Fruit fly (Drosophila melanogaster) whole organism, embryonic: Measurements from ENCODE around the gene Nup160.
A peak's percentile ranks its signal among the peaks of the same experiment; 100 is the strongest.

ENCODE experiments used
- Adf1 ChIP-seq: fragments of 200-800 bp; sonication (Bioruptor generic); IDR thresholded peaks from 2 replicates; pipeline ENCODE4 v1.3.6; 2022; ENCODE audit warnings: missing biosample characterization, missing genetic modification characterization
- CG10267 ChIP-seq: fragments of 200-800 bp; sonication (Bioruptor generic); optimal IDR thresholded peaks from 2 replicates; lab custom pipeline; 2018; ENCODE audit warnings: missing biosample characterization, mild to moderate bottlenecking, missing genetic modification characterization, moderate library complexity
- CG12219 ChIP-seq: fragments of 200-800 bp; sonication (Bioruptor generic); optimal IDR thresholded peaks from 3 replicates; lab custom pipeline; 2018; ENCODE audit warnings: missing biosample characterization, mild to moderate bottlenecking, missing genetic modification characterization
- CG13287 ChIP-seq: fragments of 200-800 bp; sonication (Bioruptor generic); IDR thresholded peaks from 2 replicates; pipeline ENCODE4 v1.3.6; 2022; ENCODE audit warnings: missing biosample characterization, missing genetic modification characterization; ENCODE audit not compliant: partially characterized antibody
- CG14014 ChIP-seq: fragments of 200-800 bp; sonication (Bioruptor generic); IDR thresholded peaks from 2 replicates; pipeline ENCODE4 v1.3.6; 2022; ENCODE audit warnings: missing biosample characterization, missing genetic modification characterization
- CG14710 ChIP-seq: fragments of 200-800 bp; sonication (Bioruptor generic); optimal IDR thresholded peaks from 3 replicates; lab custom pipeline; 2019; ENCODE audit warnings: missing biosample characterization, mild to moderate bottlenecking, missing genetic modification characterization, moderate library complexity
- CG15073 ChIP-seq: fragments of 200-800 bp; sonication (Bioruptor generic); optimal IDR thresholded peaks from 2 replicates; lab custom pipeline; 2016; ENCODE audit warnings: missing biosample characterization, missing genetic modification characterization
- CG15601 ChIP-seq: fragments of 200-800 bp; sonication (Bioruptor generic); optimal IDR thresholded peaks from 3 replicates; lab custom pipeline; 2019; ENCODE audit warnings: missing biosample characterization, mild to moderate bottlenecking, missing genetic modification characterization, moderate library complexity
- CG16813 ChIP-seq: fragments of 200-800 bp; sonication (Bioruptor generic); IDR thresholded peaks from 3 replicates; pipeline ENCODE4 v1.3.6; 2022; ENCODE audit warnings: missing biosample characterization, missing genetic modification characterization; ENCODE audit not compliant: partially characterized antibody
- CG17802 ChIP-seq: fragments of 200-800 bp; sonication (Bioruptor generic); optimal IDR thresholded peaks from 2 replicates; lab custom pipeline; 2018; ENCODE audit warnings: missing biosample characterization, mild to moderate bottlenecking, missing genetic modification characterization, moderate library complexity
- CG2120 ChIP-seq: fragments of 200-800 bp; sonication (Bioruptor generic); optimal IDR thresholded peaks from 3 replicates; lab custom pipeline; 2016; ENCODE audit warnings: missing biosample characterization, missing genetic modification characterization
- CG30020 ChIP-seq: fragments of 200-800 bp; optimal IDR thresholded peaks from 2 replicates; lab custom pipeline; 2019; ENCODE audit warnings: missing biosample characterization, mild to moderate bottlenecking, missing genetic modification characterization, moderate library complexity
- CG34224 ChIP-seq: fragments of 200-800 bp; sonication (Bioruptor generic); IDR thresholded peaks from 3 replicates; pipeline ENCODE4 v1.3.6; 2022; ENCODE audit warnings: missing biosample characterization, missing genetic modification characterization; ENCODE audit not compliant: partially characterized antibody
- CG7271 ChIP-seq: fragments of 200-800 bp; sonication (Bioruptor generic); optimal IDR thresholded peaks from 2 replicates; lab custom pipeline; 2018; ENCODE audit warnings: missing biosample characterization, mild to moderate bottlenecking, missing genetic modification characterization, moderate library complexity
- CG7786 ChIP-seq: fragments of 200-800 bp; sonication (Bioruptor generic); optimal IDR thresholded peaks from 2 replicates; lab custom pipeline; 2016; ENCODE audit warnings: missing biosample characterization, missing genetic modification characterization
- CG7928 ChIP-seq: fragments of 200-800 bp; sonication (Bioruptor generic); optimal IDR thresholded peaks from 2 replicates; lab custom pipeline; 2017; ENCODE audit warnings: missing biosample characterization, mild to moderate bottlenecking, missing genetic modification characterization
- CHES-1-like ChIP-seq: fragments of 200-800 bp; sonication (Bioruptor generic); optimal IDR thresholded peaks from 2 replicates; lab custom pipeline; 2016; ENCODE audit warnings: missing biosample characterization, missing genetic modification characterization
- CkIIα-i1 ChIP-seq: fragments of 200-800 bp; sonication (Bioruptor generic); IDR thresholded peaks from 2 replicates; pipeline ENCODE4 v1.3.6; 2022; ENCODE audit warnings: missing biosample characterization, missing genetic modification characterization
- CoRest ChIP-seq: fragments of 200-800 bp; sonication (Bioruptor generic); optimal IDR thresholded peaks from 3 replicates; lab custom pipeline; 2018; ENCODE audit warnings: missing biosample characterization, mild to moderate bottlenecking, missing genetic modification characterization, moderate library complexity
- Dp ChIP-seq: fragments of 200-800 bp; sonication (Bioruptor generic); optimal IDR thresholded peaks from 2 replicates; lab custom pipeline; 2018; ENCODE audit warnings: missing biosample characterization, mild to moderate bottlenecking, missing genetic modification characterization, moderate library complexity
- Dref ChIP-seq: fragments of 200-800 bp; sonication (Bioruptor generic); IDR thresholded peaks from 2 replicates; pipeline ENCODE4 v1.3.6; 2022; ENCODE audit warnings: missing biosample characterization, missing genetic modification characterization
- ERR ChIP-seq: fragments of 200-800 bp; sonication (Bioruptor generic); optimal IDR thresholded peaks from 2 replicates; lab custom pipeline; 2016; ENCODE audit warnings: missing biosample characterization, missing genetic modification characterization
- Ets97D ChIP-seq: fragments of 200-800 bp; sonication (Bioruptor generic); optimal IDR thresholded peaks from 3 replicates; lab custom pipeline; 2016; ENCODE audit warnings: missing biosample characterization, missing genetic modification characterization
- HLH4C ChIP-seq: fragments of 200-800 bp; sonication (Bioruptor generic); IDR thresholded peaks from 3 replicates; pipeline ENCODE4 v1.3.6; 2022; ENCODE audit warnings: missing biosample characterization, missing genetic modification characterization; ENCODE audit not compliant: partially characterized antibody
- Hmr ChIP-seq: fragments of 200-800 bp; sonication (Bioruptor generic); optimal IDR thresholded peaks from 3 replicates; lab custom pipeline; 2017; ENCODE audit warnings: mild to moderate bottlenecking, missing biosample characterization, missing genetic modification reagents, missing genetic modification characterization
- Poxn ChIP-seq: fragments of 200-800 bp; sonication (Bioruptor generic); IDR thresholded peaks from 2 replicates; pipeline ENCODE4 v1.3.6; 2022; ENCODE audit warnings: missing biosample characterization, missing genetic modification characterization
- Ptx1 ChIP-seq: fragments of 200-800 bp; sonication (Bioruptor generic); IDR thresholded peaks from 2 replicates; pipeline ENCODE4 v1.3.6; 2022; ENCODE audit warnings: missing biosample characterization, missing genetic modification characterization
- Scr ChIP-seq: fragments of 200-800 bp; sonication (Bioruptor generic); IDR thresholded peaks from 2 replicates; pipeline ENCODE4 v1.3.6; 2022; ENCODE audit warnings: missing biosample characterization, missing genetic modification characterization; ENCODE audit not compliant: partially characterized antibody
- Sin3A ChIP-seq: fragments of >200 bp; optimal IDR thresholded peaks from 2 replicates; lab custom pipeline; 2018
- Stat92E ChIP-seq, 3 experiments: fragments of >200 bp in 2 of 3; fragments of 200-800 bp in 1 of 3; sonication (Bioruptor generic) in 1 of 3; optimal IDR thresholded peaks; 2 replicates each; lab custom pipeline; 2017 to 2019; ENCODE audit warnings: missing biosample characterization in 3 of 3, missing genetic modification characterization in 3 of 3, mild to moderate bottlenecking in 1 of 3, moderate library complexity in 1 of 3
- Xrp1 ChIP-seq: fragments of 200-800 bp; sonication (Bioruptor generic); IDR thresholded peaks from 2 replicates; pipeline ENCODE4 v1.3.6; 2022; ENCODE audit warnings: missing biosample characterization, missing genetic modification characterization
- ap ChIP-seq: fragments of 200-800 bp; sonication (Bioruptor generic); IDR thresholded peaks from 2 replicates; pipeline ENCODE4 v1.3.6; 2022; ENCODE audit warnings: missing biosample characterization, missing genetic modification characterization
- ato ChIP-seq: fragments of 200-800 bp; sonication (Bioruptor generic); IDR thresholded peaks from 2 replicates; pipeline ENCODE4 v1.3.6; 2022; ENCODE audit warnings: missing biosample characterization, missing genetic modification characterization; ENCODE audit not compliant: partially characterized antibody
- chif ChIP-seq, 2 experiments: fragments of 200-800 bp; sonication (Bioruptor generic); optimal IDR thresholded peaks; 3 replicates each; lab custom pipeline; 2016; ENCODE audit warnings: missing biosample characterization in 2 of 2, missing genetic modification characterization in 2 of 2
- dmrt11E ChIP-seq: fragments of 200-800 bp; sonication (Bioruptor generic); optimal IDR thresholded peaks from 3 replicates; lab custom pipeline; 2018; ENCODE audit warnings: missing biosample characterization, mild to moderate bottlenecking, missing genetic modification characterization, moderate library complexity
- ftz-f1 ChIP-seq: fragments of 200-800 bp; sonication (Bioruptor generic); optimal IDR thresholded peaks from 2 replicates; lab custom pipeline; 2016; ENCODE audit warnings: missing biosample characterization, missing genetic modification characterization
- gcm ChIP-seq: fragments of 200-800 bp; sonication (Bioruptor generic); optimal IDR thresholded peaks from 2 replicates; lab custom pipeline; 2019; ENCODE audit warnings: missing biosample characterization, mild to moderate bottlenecking, missing genetic modification characterization, moderate library complexity
- kay ChIP-seq: fragments of 200-800 bp; sonication (Bioruptor generic); optimal IDR thresholded peaks from 2 replicates; lab custom pipeline; 2016; ENCODE audit warnings: missing biosample characterization, missing genetic modification characterization
- nerfin-1 ChIP-seq: fragments of 200-800 bp; sonication (Bioruptor generic); optimal IDR thresholded peaks from 3 replicates; lab custom pipeline; 2019; ENCODE audit warnings: missing biosample characterization, mild to moderate bottlenecking, missing genetic modification characterization, moderate library complexity
- nerfin-2 ChIP-seq: fragments of 200-800 bp; sonication (Bioruptor generic); IDR thresholded peaks from 2 replicates; pipeline ENCODE4 v1.3.6; 2022; ENCODE audit warnings: missing biosample characterization, missing genetic modification characterization; ENCODE audit not compliant: partially characterized antibody
- odd ChIP-seq: fragments of 200-800 bp; sonication (Bioruptor generic); optimal IDR thresholded peaks from 2 replicates; lab custom pipeline; 2017; ENCODE audit warnings: missing biosample characterization, mild to moderate bottlenecking, missing genetic modification characterization
- onecut ChIP-seq: fragments of 200-800 bp; sonication (Bioruptor generic); IDR thresholded peaks from 2 replicates; pipeline ENCODE4 v1.3.6; 2022; ENCODE audit warnings: missing biosample characterization, missing genetic modification characterization
- phol ChIP-seq: fragments of 200-800 bp; sonication (Bioruptor generic); optimal IDR thresholded peaks from 3 replicates; lab custom pipeline; 2018; ENCODE audit warnings: missing biosample characterization, mild to moderate bottlenecking, missing genetic modification characterization, moderate library complexity
- prd ChIP-seq, 3 experiments: fragments of >200 bp in 2 of 3; fragments of 200-800 bp in 1 of 3; sonication (Bioruptor generic) in 1 of 3; optimal IDR thresholded peaks in 2 of 3; IDR thresholded peaks in 1 of 3; 2 replicates in 2 of 3; 3 replicates in 1 of 3; pipeline versions ENCODE4 v1.3.6 to Lab custom; 2017 to 2022; ENCODE audit warnings: missing biosample characterization in 1 of 3, missing genetic modification characterization in 1 of 3
- repo ChIP-seq: fragments of 200-800 bp; sonication (Bioruptor generic); optimal IDR thresholded peaks from 2 replicates; lab custom pipeline; 2016; ENCODE audit warnings: missing biosample characterization, missing genetic modification characterization
- rib ChIP-seq: fragments of 200-800 bp; sonication (Bioruptor generic); IDR thresholded peaks from 2 replicates; pipeline ENCODE4 v1.3.6; 2022; ENCODE audit warnings: missing biosample characterization, missing genetic modification characterization
- sob ChIP-seq: fragments of 200-800 bp; sonication (Bioruptor generic); IDR thresholded peaks from 2 replicates; pipeline ENCODE4 v1.3.6; 2022; ENCODE audit warnings: missing biosample characterization, missing genetic modification characterization
- trem ChIP-seq: fragments of 200-800 bp; optimal IDR thresholded peaks from 3 replicates; lab custom pipeline; 2019; ENCODE audit warnings: missing biosample characterization, mild to moderate bottlenecking, missing genetic modification characterization, moderate library complexity
- unpg ChIP-seq: fragments of 200-800 bp; sonication (Bioruptor generic); optimal IDR thresholded peaks from 3 replicates; lab custom pipeline; 2018; ENCODE audit warnings: missing biosample characterization, mild to moderate bottlenecking, missing genetic modification characterization, moderate library complexity

Nup160 gene

DNA sequence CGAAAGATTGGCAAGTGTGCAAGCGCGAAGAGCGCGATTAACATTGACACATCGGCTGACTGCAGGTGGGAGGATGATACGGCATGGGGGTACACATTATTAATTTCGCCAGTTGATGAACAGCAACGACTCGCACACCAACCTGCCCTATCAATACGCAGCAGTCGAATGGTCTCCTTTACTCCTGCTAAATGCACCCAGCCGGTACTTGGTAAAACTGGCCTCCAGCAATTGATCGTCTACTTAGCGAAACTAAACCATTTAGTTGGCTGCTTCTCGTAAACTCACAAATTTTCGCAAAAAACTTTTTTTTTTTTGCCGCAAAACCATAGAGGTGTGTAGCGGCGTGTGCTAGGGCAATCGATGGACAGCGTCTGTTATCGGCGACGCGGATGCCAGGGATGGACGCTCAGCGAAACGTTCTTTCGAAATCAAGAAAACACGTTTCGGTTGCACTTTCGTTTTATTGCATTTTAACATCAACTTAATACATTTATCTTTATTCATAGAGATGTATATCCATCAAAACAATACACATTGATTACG lies 23.0 kb upstream of the Nup160 start, which contains the start of gene Ge-1 (continued):
- TF ChIP-seq Stat92E (GFP tag; optimal IDR thresholded peaks at IDR 0.05; lab: Kevin White, UChicago) (no peak), Dp (GFP tag; lab: Kevin White, UChicago) (peak; percentile 60), ftz-f1 (peak; percentile 3), Dref (peak; percentile 87), Xrp1 (peak; percentile 38; the same call in 1 of the 2 replicates), nerfin-1 (no peak), Sin3A (peak; percentile 52), kay (GFP tag; lab: Kevin White, UChicago) (no peak), CG15601 (no peak), phol (tag; lab: Kevin White, UChicago) (peak; percentile 5), ERR (GFP tag; lab: Kevin White, UChicago) (no peak), HLH4C (GFP tag; lab: Robert Waterston, UW) (peak; percentile 48; the same call in 2 of the 3 replicates), CG34224 (GFP tag; lab: Robert Waterston, UW) (peak; percentile 36), CG30020 (peak; percentile 46), CG15073 (no peak), Scr (peak; percentile 60), CG10267 (peak; percentile 15), CG13287 (GFP tag; lab: Robert Waterston, UW) (peak; percentile 69), trem (tag; lab: Kevin White, UChicago) (peak; percentile 47), onecut (GFP tag; lab: Robert Waterston, UW) (peak; percentile 35; the same call in 1 of the 2 replicates), CG2120 (no peak), chif (GFP tag; optimal IDR thresholded peaks at IDR 0.05; lab: Kevin White, UChicago) (no peak), CoRest (tag; lab: Kevin White, UChicago) (no peak), CG7271 (tag; lab: Kevin White, UChicago) (no peak), CHES-1-like (GFP tag; lab: Kevin White, UChicago) (peak; percentile 29), CG17802 (no peak), nerfin-2 (peak; percentile 40; the same call in 1 of the 2 replicates), Adf1 (peak; percentile 15; the same call in 1 of the 2 replicates), rib (GFP tag; lab: Robert Waterston, UW) (peak; percentile 90), odd (no peak), ap (no peak), CG14014 (peak; percentile 18; the same call in 1 of the 2 replicates), Poxn (GFP tag; lab: Robert Waterston, UW) (no peak), CG14710 (peak; percentile 34), repo (GFP tag; lab: Kevin White, UChicago) (no peak), Ets97D (GFP tag; lab: Kevin White, UChicago) (peak; percentile 26), dmrt11E (no peak), Ptx1 (GFP tag; lab: Robert Waterston, UW) (no peak), prd (optimal IDR thresholded peaks at IDR 0.05; lab: Kevin White, UChicago) (no peak), prd (GFP tag; IDR thresholded peaks at IDR 0.05; lab: Robert Waterston, UW) (peak; percentile 24; the same call in 1 of the 3 replicates), CkIIα-i1 (GFP tag; lab: Robert Waterston, UW) (no peak), ato (GFP tag; lab: Robert Waterston, UW) (no peak), CG7928 (peak; percentile 95), CG12219 (no peak), sob (no peak), gcm (no peak), CG7786 (GFP tag; lab: Kevin White, UChicago) (no peak), CG16813 (peak; percentile 56; the same call in 2 of the 3 replicates), unpg (no peak), Hmr (no peak)
